Worm (Caenorhabditis elegans) whole organism, midembryonic: ENCODE data around the gene lgc-48.

Source experiments
- T22C8.4 ChIP-seq: fragments of 200-800 bp; sonication (Bioruptor generic); IDR thresholded peaks from 2 replicates; pipeline ENCODE4 v1.3.6; 2022; ENCODE audit warnings: missing genetic modification characterization, missing compliant biosample characterization
- cog-1 ChIP-seq: sonication (generic microtip); optimal IDR thresholded peaks from 2 replicates; lab custom pipeline; 2016; ENCODE audit warnings: missing genetic modification characterization, missing compliant biosample characterization
- flt-1 ChIP-seq: fragments of 200-800 bp; sonication (Bioruptor generic); IDR thresholded peaks from 2 replicates; pipeline ENCODE4 v1.3.6; 2022; ENCODE audit warnings: missing genetic modification characterization, missing compliant biosample characterization
- klf-2 ChIP-seq: fragments of 200-800 bp; sonication (Bioruptor generic); conservative IDR thresholded peaks from 2 replicates; pipeline ENCODE4 v1.3.6; 2022; ENCODE audit warnings: missing genetic modification reagents, missing genetic modification characterization, missing compliant biosample characterization
- med-1 ChIP-seq: sonication (generic microtip); optimal IDR thresholded peaks from 2 replicates; lab custom pipeline; 2017; ENCODE audit warnings: missing genetic modification characterization, mild to moderate bottlenecking, missing compliant biosample characterization, antibody characterized with exemption, missing genetic modification reagents; ENCODE audit not compliant: insufficient read depth
- ref-1 ChIP-seq: fragments of 200-800 bp; sonication (Bioruptor generic); conservative IDR thresholded peaks from 2 replicates; pipeline ENCODE4 v1.3.6; 2022; ENCODE audit warnings: missing genetic modification reagents, missing genetic modification characterization, missing compliant biosample characterization
- tab-1 ChIP-seq: fragments of 200-800 bp; sonication (Bioruptor generic); IDR thresholded peaks from 2 replicates; pipeline ENCODE4 v1.3.6; 2022; ENCODE audit warnings: missing genetic modification characterization, missing compliant biosample characterization

- TF ChIP-seq tab-1 (no peak), klf-2 (GFP tag; lab: Robert Waterston, UW) (no peak), med-1 (no peak), cog-1 (tag; lab: Kevin White, UChicago) (no peak), T22C8.4 (GFP tag; lab: Robert Waterston, UW) (no peak), flt-1 (GFP tag; lab: Robert Waterston, UW) (no peak), ref-1 (no peak)
These were observed 32.8 kb downstream of the lgc-48 start for ce11 chrV:13372821-13373220.
